Fruit fly (Drosophila melanogaster) whole organism, embryonic: ENCODE measurements around the gene CG32537.
A peak's percentile ranks its signal among the peaks of the same experiment; 100 is the strongest.

Source experiments
- B-H2 ChIP-seq: fragments of 200-800 bp; sonication (Bioruptor generic); optimal IDR thresholded peaks from 2 replicates; lab custom pipeline; 2018; ENCODE audit warnings: missing biosample characterization, mild to moderate bottlenecking, missing genetic modification characterization
- CG12236 ChIP-seq: fragments of 200-800 bp; sonication (Bioruptor generic); optimal IDR thresholded peaks from 2 replicates; lab custom pipeline; 2016; ENCODE audit warnings: missing biosample characterization, missing genetic modification characterization
- CG15479 ChIP-seq: fragments of 200-800 bp; sonication (Bioruptor generic); optimal IDR thresholded peaks from 3 replicates; lab custom pipeline; 2019; ENCODE audit warnings: missing biosample characterization, mild to moderate bottlenecking, missing genetic modification characterization, moderate library complexity
- CG16863 ChIP-seq: fragments of 200-800 bp; sonication (Bioruptor generic); optimal IDR thresholded peaks from 3 replicates; lab custom pipeline; 2016; ENCODE audit warnings: missing biosample characterization, missing genetic modification characterization
- CG17568 ChIP-seq: fragments of 200-800 bp; sonication (Bioruptor generic); optimal IDR thresholded peaks from 2 replicates; lab custom pipeline; 2018; ENCODE audit warnings: missing biosample characterization, mild to moderate bottlenecking, missing genetic modification characterization, moderate library complexity
- CG18011 ChIP-seq: fragments of 200-800 bp; sonication (Bioruptor generic); optimal IDR thresholded peaks from 2 replicates; lab custom pipeline; 2017; ENCODE audit warnings: missing biosample characterization, missing genetic modification characterization, mild to moderate bottlenecking, moderate library complexity, missing genotype
- CG3407 ChIP-seq: fragments of 200-800 bp; sonication (Bioruptor generic); optimal IDR thresholded peaks from 2 replicates; lab custom pipeline; 2018; ENCODE audit warnings: missing biosample characterization, mild to moderate bottlenecking, missing genetic modification characterization
- CG34376 ChIP-seq: fragments of 200-800 bp; sonication (Bioruptor generic); optimal IDR thresholded peaks from 2 replicates; lab custom pipeline; 2018; ENCODE audit warnings: missing biosample characterization, mild to moderate bottlenecking, missing genetic modification characterization
- CG34422 ChIP-seq: fragments of 200-800 bp; sonication (Bioruptor generic); IDR thresholded peaks from 3 replicates; pipeline ENCODE4 v1.3.6; 2022; ENCODE audit warnings: missing biosample characterization, missing genetic modification characterization
- CG42726 ChIP-seq: fragments of 200-800 bp; sonication (Bioruptor generic); IDR thresholded peaks from 2 replicates; pipeline ENCODE4 v1.3.6; 2022; ENCODE audit warnings: missing biosample characterization, missing genetic modification characterization; ENCODE audit not compliant: partially characterized antibody
- CG4360 ChIP-seq: fragments of 200-800 bp; sonication (Bioruptor generic); IDR thresholded peaks from 2 replicates; pipeline ENCODE4 v1.3.6; 2022; ENCODE audit warnings: missing biosample characterization, missing genetic modification characterization
- CG7372 ChIP-seq: fragments of 200-800 bp; sonication (Bioruptor generic); IDR thresholded peaks from 2 replicates; pipeline ENCODE4 v1.3.6; 2022; ENCODE audit warnings: missing biosample characterization, missing genetic modification characterization
- CG7745 ChIP-seq: fragments of 200-800 bp; sonication (Bioruptor generic); optimal IDR thresholded peaks from 2 replicates; lab custom pipeline; 2018; ENCODE audit warnings: missing biosample characterization, mild to moderate bottlenecking, missing genetic modification characterization, moderate library complexity
- CG8290 ChIP-seq, 3 experiments: fragments of 200-800 bp; sonication (Bioruptor generic); optimal IDR thresholded peaks; 2 replicates each; lab custom pipeline; 2016 to 2019; ENCODE audit warnings: missing biosample characterization in 3 of 3, missing genetic modification characterization in 3 of 3, mild to moderate bottlenecking in 2 of 3, moderate library complexity in 1 of 3
- D19A ChIP-seq: fragments of 200-800 bp; optimal IDR thresholded peaks from 3 replicates; lab custom pipeline; 2019; ENCODE audit warnings: missing biosample characterization, mild to moderate bottlenecking, missing genetic modification characterization, moderate library complexity
- Drgx ChIP-seq: fragments of 200-800 bp; sonication (Bioruptor generic); IDR thresholded peaks from 2 replicates; pipeline ENCODE4 v1.3.6; 2022; ENCODE audit warnings: missing biosample characterization, missing genetic modification characterization
- Elba2 ChIP-seq: fragments of 200-800 bp; sonication (Bioruptor generic); optimal IDR thresholded peaks from 3 replicates; lab custom pipeline; 2016; ENCODE audit warnings: missing biosample characterization, missing genetic modification characterization
- HHEX ChIP-seq: fragments of 200-800 bp; sonication (Bioruptor generic); optimal IDR thresholded peaks from 3 replicates; lab custom pipeline; 2017; ENCODE audit warnings: missing biosample characterization, mild to moderate bottlenecking, missing genetic modification characterization, missing genetic modification reagents
- HLHmδ ChIP-seq: fragments of 200-800 bp; sonication (Bioruptor generic); optimal IDR thresholded peaks from 2 replicates; lab custom pipeline; 2018; ENCODE audit warnings: missing biosample characterization, mild to moderate bottlenecking, missing genetic modification characterization, moderate library complexity
- Hey ChIP-seq: fragments of 200-800 bp; sonication (Bioruptor generic); optimal IDR thresholded peaks from 3 replicates; lab custom pipeline; 2018; ENCODE audit warnings: missing biosample characterization, mild to moderate bottlenecking, missing genetic modification characterization
- HmgZ ChIP-seq: fragments of 200-800 bp; sonication (Bioruptor generic); optimal IDR thresholded peaks from 2 replicates; lab custom pipeline; 2018; ENCODE audit warnings: missing biosample characterization, mild to moderate bottlenecking, missing genetic modification characterization
- MESR4 ChIP-seq: fragments of 200-800 bp; sonication (Bioruptor generic); optimal IDR thresholded peaks from 2 replicates; lab custom pipeline; 2018; ENCODE audit warnings: missing biosample characterization, mild to moderate bottlenecking, missing genetic modification characterization, moderate library complexity
- NfI ChIP-seq: fragments of 200-800 bp; sonication (Bioruptor generic); optimal IDR thresholded peaks from 3 replicates; lab custom pipeline; 2018; ENCODE audit warnings: missing biosample characterization, mild to moderate bottlenecking, missing genetic modification characterization, moderate library complexity
- Opbp ChIP-seq: fragments of 200-800 bp; sonication (Bioruptor generic); IDR thresholded peaks from 3 replicates; pipeline ENCODE4 v1.3.6; 2022; ENCODE audit warnings: missing biosample characterization, missing genetic modification characterization; ENCODE audit not compliant: partially characterized antibody
- Pdp1 ChIP-seq, 2 experiments: fragments of 200-800 bp; sonication (Bioruptor generic); optimal IDR thresholded peaks; 3 replicates each; lab custom pipeline; 2016; ENCODE audit warnings: missing biosample characterization in 2 of 2, missing genetic modification characterization in 2 of 2, mild to moderate bottlenecking in 1 of 2, moderate library complexity in 1 of 2
- Taf1 ChIP-seq: fragments of 200-800 bp; sonication (Bioruptor generic); IDR thresholded peaks from 2 replicates; pipeline ENCODE4 v1.3.6; 2022; ENCODE audit warnings: missing biosample characterization, missing genetic modification characterization
- amos ChIP-seq: fragments of 200-800 bp; sonication (Bioruptor generic); IDR thresholded peaks from 2 replicates; pipeline ENCODE4 v1.3.6; 2022; ENCODE audit warnings: missing biosample characterization, missing genetic modification characterization; ENCODE audit not compliant: partially characterized antibody
- crol ChIP-seq: fragments of 200-800 bp; sonication (Bioruptor generic); IDR thresholded peaks from 2 replicates; pipeline ENCODE4 v1.3.6; 2022; ENCODE audit warnings: missing biosample characterization, missing genetic modification characterization
- gcm2 ChIP-seq: fragments of 200-800 bp; sonication (Bioruptor generic); optimal IDR thresholded peaks from 2 replicates; lab custom pipeline; 2016; ENCODE audit warnings: missing biosample characterization, missing genetic modification characterization
- hkb ChIP-seq, 2 experiments: fragments of 200-800 bp in 1 of 2; fragments of >200 bp in 1 of 2; sonication (Bioruptor generic) in 1 of 2; IDR thresholded peaks in 1 of 2; optimal IDR thresholded peaks in 1 of 2; 2 replicates each; pipeline versions ENCODE4 v1.3.6 to Lab custom; 2017 to 2022; ENCODE audit warnings: missing biosample characterization in 1 of 2, missing genetic modification characterization in 1 of 2
- kni ChIP-seq: fragments of 200-800 bp; sonication (Bioruptor generic); optimal IDR thresholded peaks from 3 replicates; lab custom pipeline; 2017; ENCODE audit warnings: mild to moderate bottlenecking, missing biosample characterization, missing genetic modification reagents, missing genetic modification characterization
- lab ChIP-seq: fragments of 200-800 bp; sonication (Bioruptor generic); optimal IDR thresholded peaks from 3 replicates; lab custom pipeline; 2017; ENCODE audit warnings: missing biosample characterization, missing genetic modification characterization, mild to moderate bottlenecking, moderate library complexity, missing genetic modification reagents
- nom ChIP-seq: fragments of 200-800 bp; sonication (Bioruptor generic); optimal IDR thresholded peaks from 2 replicates; lab custom pipeline; 2017; ENCODE audit warnings: missing biosample characterization, missing genetic modification characterization, mild to moderate bottlenecking, moderate library complexity, missing genetic modification reagents
- phol ChIP-seq: fragments of 200-800 bp; sonication (Bioruptor generic); optimal IDR thresholded peaks from 3 replicates; lab custom pipeline; 2018; ENCODE audit warnings: missing biosample characterization, mild to moderate bottlenecking, missing genetic modification characterization, moderate library complexity
- prd ChIP-seq, 3 experiments: fragments of >200 bp in 2 of 3; fragments of 200-800 bp in 1 of 3; sonication (Bioruptor generic) in 1 of 3; optimal IDR thresholded peaks in 2 of 3; IDR thresholded peaks in 1 of 3; 2 replicates in 2 of 3; 3 replicates in 1 of 3; pipeline versions ENCODE4 v1.3.6 to Lab custom; 2017 to 2022; ENCODE audit warnings: missing biosample characterization in 1 of 3, missing genetic modification characterization in 1 of 3
- pros ChIP-seq: fragments of 200-800 bp; sonication (Bioruptor generic); optimal IDR thresholded peaks from 3 replicates; lab custom pipeline; 2019; ENCODE audit warnings: missing biosample characterization, mild to moderate bottlenecking, missing genetic modification characterization, moderate library complexity
- run ChIP-seq: fragments of 200-800 bp; sonication (Bioruptor generic); optimal IDR thresholded peaks from 3 replicates; lab custom pipeline; 2018; ENCODE audit warnings: missing biosample characterization, mild to moderate bottlenecking, missing genetic modification characterization
- salm ChIP-seq: fragments of 200-800 bp; sonication (Bioruptor generic); optimal IDR thresholded peaks from 2 replicates; lab custom pipeline; 2018; ENCODE audit warnings: missing biosample characterization, mild to moderate bottlenecking, missing genetic modification characterization
- sd ChIP-seq: fragments of 200-800 bp; sonication (Bioruptor generic); optimal IDR thresholded peaks from 3 replicates; lab custom pipeline; 2018; ENCODE audit warnings: missing biosample characterization, mild to moderate bottlenecking, missing genetic modification characterization, moderate library complexity
- shn ChIP-seq: fragments of 200-800 bp; sonication (Bioruptor generic); optimal IDR thresholded peaks from 3 replicates; lab custom pipeline; 2016; ENCODE audit warnings: missing biosample characterization, missing genetic modification characterization
- sqz ChIP-seq: fragments of 200-800 bp; sonication (Bioruptor generic); optimal IDR thresholded peaks from 3 replicates; lab custom pipeline; 2018; ENCODE audit warnings: missing biosample characterization, mild to moderate bottlenecking, missing genetic modification characterization
- tup ChIP-seq: fragments of 200-800 bp; sonication (Bioruptor generic); optimal IDR thresholded peaks from 2 replicates; lab custom pipeline; 2016; ENCODE audit warnings: missing biosample characterization, mild to moderate bottlenecking, missing genetic modification characterization, moderate library complexity
- vfl ChIP-seq: fragments of 200-800 bp; sonication (Bioruptor generic); optimal IDR thresholded peaks from 2 replicates; lab custom pipeline; 2016; ENCODE audit warnings: missing biosample characterization, missing genetic modification characterization
- wdn ChIP-seq: fragments of 200-800 bp; sonication (Bioruptor generic); IDR thresholded peaks from 2 replicates; pipeline ENCODE4 v1.3.6; 2022; ENCODE audit warnings: missing biosample characterization, missing genetic modification characterization
- zfh1 ChIP-seq: fragments of 200-800 bp; sonication (Bioruptor generic); IDR thresholded peaks from 3 replicates; pipeline ENCODE4 v1.3.6; 2022; ENCODE audit warnings: missing biosample characterization, missing genetic modification characterization

The CG32537 gene

DNA sequence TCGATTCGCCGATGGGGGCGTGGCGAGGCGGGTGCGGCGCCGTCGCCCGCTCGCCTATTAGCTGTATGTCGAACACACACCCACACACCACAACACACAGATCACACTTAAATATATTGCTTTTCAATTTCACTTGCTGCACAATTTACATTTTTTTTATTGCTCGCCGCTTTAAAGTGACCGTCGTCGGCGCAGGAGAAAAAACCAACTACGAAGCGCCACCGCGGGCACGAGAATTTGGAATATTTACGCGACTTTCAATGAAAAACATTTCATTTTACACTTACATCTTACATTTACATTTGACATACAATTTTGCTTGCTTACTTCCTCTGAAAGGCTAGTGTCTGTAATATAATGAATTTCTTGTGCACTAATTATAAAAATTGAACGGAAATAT is 15.3 kb downstream of the CG32537 start, which contains the start of gene rictor (continued):
- TF ChIP-seq run (tag; lab: Kevin White, UChicago) (no peak), CG8290 (GFP tag; optimal IDR thresholded peaks at IDR 0.05; lab: Kevin White, UChicago) (no peak), CG8290 (tag; optimal IDR thresholded peaks at IDR 0.05; lab: Kevin White, UChicago) (no peak), wdn (GFP tag; lab: Robert Waterston, UW) (no peak), CG3407 (GFP tag; lab: Kevin White, UChicago) (no peak), B-H2 (GFP tag; lab: Kevin White, UChicago) (no peak), HHEX (no peak), tup (GFP tag; lab: Kevin White, UChicago) (no peak), HLHmδ (GFP tag; lab: Kevin White, UChicago) (no peak), prd (optimal IDR thresholded peaks at IDR 0.05; lab: Kevin White, UChicago) (no peak), prd (GFP tag; IDR thresholded peaks at IDR 0.05; lab: Robert Waterston, UW) (no peak), amos (peak; percentile 43), D19A (tag; lab: Kevin White, UChicago) (no peak), MESR4 (GFP tag; lab: Kevin White, UChicago) (peak; percentile 59), CG34422 (no peak), lab (GFP tag; lab: Kevin White, UChicago) (no peak), sqz (GFP tag; lab: Kevin White, UChicago) (peak; percentile 66), Opbp (GFP tag; lab: Robert Waterston, UW) (no peak)

DNA sequence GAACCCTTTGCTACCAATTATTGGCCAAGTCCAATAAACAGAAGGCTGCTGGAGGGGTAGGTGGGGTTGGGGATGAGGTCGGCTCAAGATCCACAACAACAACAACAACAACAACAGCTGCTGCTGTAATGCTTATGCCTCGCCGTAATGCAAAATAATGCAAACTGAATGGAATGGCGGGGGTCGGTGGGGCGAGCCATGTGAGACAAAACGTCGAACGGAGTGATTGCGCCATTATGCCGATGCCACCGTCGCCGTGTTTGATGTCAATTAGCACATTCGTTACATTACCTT is 15.7 kb downstream of the CG32537 start:
- no peak for TF ChIP-seq HmgZ (tag; lab: Kevin White, UChicago)
- no peak for TF ChIP-seq CG17568
- no peak for TF ChIP-seq sd
- TF ChIP-seq Pdp1 (GFP tag; optimal IDR thresholded peaks at IDR 0.05; lab: Kevin White, UChicago), result peak in 1 of 2 experiments; percentile 4
- 0 out of 2 replicates have a peak, but pooled peaks have one; percentile 11 for TF ChIP-seq CG42726 (GFP tag; lab: Robert Waterston, UW)
- TF ChIP-seq Elba2 (GFP tag; lab: Kevin White, UChicago), result peak; percentile 19
- no peak for TF ChIP-seq CG16863 (GFP tag; lab: Kevin White, UChicago)
- TF ChIP-seq crol (GFP tag; lab: Robert Waterston, UW), result peak; percentile 71
- TF ChIP-seq CG4360 (GFP tag; lab: Robert Waterston, UW), result peak; percentile 85
- peak; percentile 41 for TF ChIP-seq nom

DNA sequence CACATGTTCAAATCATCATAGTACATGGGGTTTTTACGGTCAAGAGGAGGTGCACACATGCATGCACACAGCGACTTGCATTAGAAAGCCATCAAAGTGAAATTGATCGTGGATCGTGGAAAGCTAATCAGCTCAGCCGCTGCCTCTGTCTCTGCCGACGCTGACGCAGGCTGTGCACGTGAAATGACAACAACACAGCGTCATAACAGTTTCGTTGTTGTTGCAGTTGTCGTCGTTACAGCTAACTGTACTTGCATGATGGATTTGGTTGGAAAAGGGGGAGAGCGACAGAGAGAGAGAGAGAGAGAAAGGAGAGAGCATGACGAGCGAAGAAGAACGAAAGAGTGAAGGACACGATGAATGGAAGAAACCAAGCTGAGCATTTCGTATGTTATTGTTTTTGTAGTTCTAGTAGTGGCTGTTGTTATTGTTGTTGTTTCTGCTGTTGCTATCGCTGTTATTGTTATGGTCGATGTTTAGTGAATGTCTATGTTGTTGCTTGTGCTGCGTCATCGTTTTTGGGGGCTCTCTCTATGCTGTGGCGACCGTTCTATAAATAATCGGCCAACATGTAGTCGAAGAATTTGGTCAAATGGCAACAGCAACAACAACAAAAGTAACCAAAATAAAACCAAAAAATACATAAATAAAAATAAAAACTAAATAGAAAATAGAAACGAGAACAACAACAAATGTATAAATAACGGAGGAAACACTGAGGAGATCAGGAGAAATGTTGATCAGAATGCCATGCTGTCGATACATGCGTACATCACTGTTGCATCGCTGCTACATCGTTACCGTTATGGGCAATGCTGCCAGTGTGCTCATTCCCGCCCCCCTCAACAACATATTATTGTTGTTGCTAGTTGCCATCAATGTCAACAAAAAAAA is 16.3 kb downstream of the CG32537 start:
- TF ChIP-seq Pdp1 (GFP tag; optimal IDR thresholded peaks at IDR 0.05; lab: Kevin White, UChicago) (peak in 1 of 2 experiments; percentile 64), CG18011 (GFP tag; lab: Kevin White, UChicago) (no peak), shn (GFP tag; lab: Kevin White, UChicago) (no peak), Hey (tag; lab: Kevin White, UChicago) (no peak), CG7745 (tag; lab: Kevin White, UChicago) (no peak), zfh1 (GFP tag; lab: Robert Waterston, UW) (no peak), CG15479 (GFP tag; lab: Kevin White, UChicago) (no peak), CG34376 (no peak), Drgx (no peak), salm (no peak), kni (GFP tag; lab: Kevin White, UChicago) (peak; percentile 28), pros (peak; percentile 7), CG12236 (GFP tag; lab: Kevin White, UChicago) (no peak), gcm2 (no peak), vfl (GFP tag; lab: Kevin White, UChicago) (no peak), phol (no peak), hkb (optimal IDR thresholded peaks at IDR 0.05; lab: Kevin White, UChicago) (no peak), hkb (GFP tag; IDR thresholded peaks at IDR 0.05; lab: Robert Waterston, UW) (no peak), Taf1 (GFP tag; lab: Robert Waterston, UW) (no peak), CG7372 (GFP tag; lab: Robert Waterston, UW) (no peak), NfI (GFP tag; lab: Kevin White, UChicago) (no peak)
